Worm (Caenorhabditis elegans): ENCODE measurements around the gene ify-1.

The ify-1 gene

DNA sequence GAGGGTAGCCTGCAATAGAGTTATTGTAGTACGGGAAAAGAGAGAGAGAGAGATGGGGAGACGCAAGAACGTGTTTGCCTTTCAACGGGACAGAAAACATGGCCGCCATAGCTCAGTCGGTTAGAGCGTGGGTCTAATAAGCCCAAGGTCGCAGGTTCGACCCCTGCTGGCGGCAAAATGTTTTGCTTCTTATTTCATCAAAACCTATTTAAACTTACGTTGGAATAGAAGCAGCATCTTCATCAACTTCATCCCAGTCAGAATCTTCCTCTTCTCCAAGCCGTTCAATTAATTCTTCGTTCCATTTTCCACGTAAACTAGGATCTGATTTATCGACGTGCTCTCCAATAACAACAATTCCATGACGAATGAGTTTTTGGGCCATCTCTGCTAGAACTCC is 22.3 kb downstream of the ify-1 start (continued):
- TF ChIP-seq lin-39 (tag; optimal IDR thresholded peaks at IDR 0.05), result no peak
- no peak for TF ChIP-seq pag-3 (tag; optimal IDR thresholded peaks at IDR 0.05; ENCODE audit: borderline replicate concordance, insufficient read depth)
- TF ChIP-seq ets-5 (GFP tag; IDR thresholded peaks at IDR 0.05), result no peak
- peak; percentile 13 for TF ChIP-seq unc-86 (tag; optimal IDR thresholded peaks at IDR 0.05)
- TF ChIP-seq unc-62 (GFP tag; optimal IDR thresholded peaks at IDR 0.05), result no peak
- peak; percentile 48 for TF ChIP-seq ztf-4 (tag; optimal IDR thresholded peaks at IDR 0.05)
- no peak for TF ChIP-seq mep-1 (tag; optimal IDR thresholded peaks at IDR 0.05)
- TF ChIP-seq elt-2 (tag; optimal IDR thresholded peaks at IDR 0.05), result peak; percentile 60
- no peak for TF ChIP-seq nhr-11 (tag; optimal IDR thresholded peaks at IDR 0.05)
- peak; percentile 70 for TF ChIP-seq nhr-19 (GFP tag; conservative IDR thresholded peaks at IDR 0.05)
- TF ChIP-seq nhr-85 (tag), result peak; percentile 45
- TF ChIP-seq nhr-20 (tag; optimal IDR thresholded peaks at IDR 0.05), result peak; percentile 69
- TF ChIP-seq vab-15 (tag; optimal IDR thresholded peaks at IDR 0.05), result peak; percentile 34
- TF ChIP-seq irx-1 (tag; optimal IDR thresholded peaks at IDR 0.05), result peak; percentile 24
- peak; percentile 54 to 59 for TF ChIP-seq efl-1 (optimal IDR thresholded peaks at IDR 0.05)
- peak; percentile 51 to 95 for TF ChIP-seq efl-1 (GFP tag; optimal IDR thresholded peaks at IDR 0.05 in 1 of 2)
- no peak for TF ChIP-seq lin-15B (tag; optimal IDR thresholded peaks at IDR 0.05)
- TF ChIP-seq lin-35 (GFP tag; optimal IDR thresholded peaks at IDR 0.05), result peak; percentile 49 to 71
- TF ChIP-seq fos-1 (tag; optimal IDR thresholded peaks at IDR 0.05), result peak; percentile 55
- TF ChIP-seq egl-13 (tag; optimal IDR thresholded peaks at IDR 0.05), result no peak
- TF ChIP-seq dpl-1 (GFP tag; optimal IDR thresholded peaks at IDR 0.05), result peak in 2 of 3 experiments; percentile 33 to 45
- peak; percentile 40 for TF ChIP-seq lin-14 (GFP tag; optimal IDR thresholded peaks at IDR 0.05)
- peak; percentile 38 for TF ChIP-seq nhr-90 (tag; optimal IDR thresholded peaks at IDR 0.05; ENCODE audit: poor library complexity)
- TF ChIP-seq lsy-2 (tag; optimal IDR thresholded peaks at IDR 0.05), result peak; percentile 50 to 73
- peak; percentile 71 for TF ChIP-seq nhr-71 (tag; optimal IDR thresholded peaks at IDR 0.05)
- TF ChIP-seq fkh-8 (tag; optimal IDR thresholded peaks at IDR 0.05), result peak; percentile 48
- TF ChIP-seq grh-1 (GFP tag; IDR thresholded peaks at IDR 0.05), result no peak

DNA sequence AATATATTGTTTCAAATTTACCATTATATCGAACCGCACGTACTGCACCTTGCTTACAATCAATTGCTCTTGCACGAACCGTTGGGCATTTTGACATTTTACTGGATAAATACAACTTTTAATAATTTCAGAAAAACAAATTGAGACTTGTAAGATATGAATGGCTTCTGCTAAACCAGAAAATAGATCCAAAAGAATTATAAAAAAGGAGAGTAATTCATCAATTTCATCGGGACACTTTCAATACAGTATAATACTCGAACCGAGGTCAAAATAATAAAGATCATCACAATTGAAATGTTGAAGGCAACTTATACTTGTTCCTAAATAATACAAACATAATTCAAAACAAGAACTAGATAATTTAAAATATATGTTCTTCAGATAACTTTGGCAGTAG is 23.4 kb downstream of the ify-1 start, which contains the start of gene wdr-83:
wdr-83 (minus strand) TSS at position 101 of the 400 bp plus-strand sequence.
- no peak for TF ChIP-seq nhr-20 (tag; optimal IDR thresholded peaks at IDR 0.05)

DNA sequence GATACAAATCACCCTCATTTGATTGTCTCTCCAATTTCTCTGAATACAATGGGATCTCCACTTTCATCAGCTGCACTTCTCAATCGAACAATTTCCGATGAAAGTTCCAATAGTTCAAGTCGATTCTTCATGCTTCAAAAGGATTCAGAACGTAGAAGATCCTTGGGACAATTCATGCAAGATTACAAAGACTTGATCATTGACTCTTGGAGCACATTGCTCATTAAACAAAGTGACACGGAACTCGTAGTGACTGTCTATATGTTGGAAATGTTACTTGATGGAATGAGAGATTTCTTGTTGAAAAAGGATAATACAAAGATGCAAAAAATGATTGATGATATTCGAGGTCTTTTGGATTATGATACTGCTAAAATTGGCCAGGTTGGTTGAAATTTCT is 27.0 kb downstream of the ify-1 start:
- TF ChIP-seq ztf-11 (tag; optimal IDR thresholded peaks at IDR 0.05), result no peak
- no peak for TF ChIP-seq zag-1 (tag; optimal IDR thresholded peaks at IDR 0.05)
- no peak for TF ChIP-seq aly-2 (tag; optimal IDR thresholded peaks at IDR 0.05)
- no peak for TF ChIP-seq mef-2 (tag; optimal IDR thresholded peaks at IDR 0.05)
- no peak for TF ChIP-seq hpl-2 (GFP tag; optimal IDR thresholded peaks at IDR 0.05)
- TF ChIP-seq nhr-71 (tag; optimal IDR thresholded peaks at IDR 0.05), result no peak
- TF ChIP-seq lin-13 (GFP tag; optimal IDR thresholded peaks at IDR 0.05), result no peak
- TF ChIP-seq unc-86 (tag; optimal IDR thresholded peaks at IDR 0.05), result no peak
- no peak for TF ChIP-seq nhr-85 (tag)
- TF ChIP-seq snpc-4 (tag; optimal IDR thresholded peaks at IDR 0.05), result no peak
- no peak for TF ChIP-seq ets-5 (GFP tag; IDR thresholded peaks at IDR 0.05)
- TF ChIP-seq efl-1 (optimal IDR thresholded peaks at IDR 0.05), result no peak
- no peak for TF ChIP-seq efl-1 (GFP tag; optimal IDR thresholded peaks at IDR 0.05 in 1 of 2)
- no peak for TF ChIP-seq ceh-90 (tag; optimal IDR thresholded peaks at IDR 0.05)
- TF ChIP-seq tlp-1 (tag; optimal IDR thresholded peaks at IDR 0.05), result no peak
- TF ChIP-seq nhr-28 (tag; optimal IDR thresholded peaks at IDR 0.05), result no peak
- no peak for TF ChIP-seq lin-35 (GFP tag; optimal IDR thresholded peaks at IDR 0.05)

DNA sequence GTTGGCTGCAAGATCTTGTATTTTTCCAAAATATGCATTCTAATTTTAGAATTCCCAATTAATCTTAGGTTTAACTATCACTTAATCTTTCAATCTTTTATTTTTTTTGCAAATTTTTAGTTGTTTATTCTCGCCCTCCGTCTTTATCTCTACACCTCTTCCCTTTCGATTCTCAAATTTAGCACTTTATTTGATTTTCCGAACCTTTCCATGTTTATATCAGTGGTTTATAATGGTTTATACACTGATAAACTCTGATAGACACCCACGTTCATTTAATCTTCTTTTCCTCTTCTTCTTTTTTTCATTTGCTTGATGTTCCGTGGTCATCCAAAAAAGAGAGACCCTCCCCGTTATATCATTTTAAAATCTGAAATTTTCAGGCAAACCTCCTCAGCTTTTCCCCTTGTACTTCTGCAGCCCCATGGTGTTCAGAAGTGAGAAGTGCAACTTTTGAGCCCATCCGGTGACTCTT is 32.6 kb downstream of the ify-1 start, which contains the start of the genes nsy-1 and F59A6.13:
nsy-1 (plus strand) TSS at position 377 of the 475 bp plus-strand sequence.
F59A6.13 (plus strand) TSS at position 425 of the 475 bp plus-strand sequence.
- TF ChIP-seq elt-2 (tag; optimal IDR thresholded peaks at IDR 0.05), result peak; percentile 97
- TF ChIP-seq nhr-84 (tag; optimal IDR thresholded peaks at IDR 0.05), result no peak
- TF ChIP-seq efl-1 (optimal IDR thresholded peaks at IDR 0.05), result no peak
- peak in 1 of 2 experiments; percentile 72 for TF ChIP-seq efl-1 (GFP tag; optimal IDR thresholded peaks at IDR 0.05 in 1 of 2)
